Fruit fly (Drosophila melanogaster): ENCODE measurements around the gene Septin1.
A peak's percentile ranks its signal among the peaks of the same experiment; 100 is the strongest.

The Septin1 gene

dm6 chrX:21357810-21358671 lies at the start of gene Septin1:
Gene Septin1 (plus strand): TSS chrX:21358286.
- TF ChIP-seq jim (GFP tag; optimal IDR thresholded peaks at IDR 0.05) (no peak), Rel (GFP tag; optimal IDR thresholded peaks at IDR 0.05) (no peak), Rel (tag; optimal IDR thresholded peaks at IDR 0.05) (peak; percentile 25), dsf (GFP tag; optimal IDR thresholded peaks at IDR 0.05; ENCODE audit: borderline replicate concordance) (no peak), Mio (GFP tag; optimal IDR thresholded peaks at IDR 0.05) (no peak), Sp1 (GFP tag; optimal IDR thresholded peaks at IDR 0.05) (peak; percentile 27), Myc (optimal IDR thresholded peaks at IDR 0.05) (peak; percentile 31), sv (GFP tag; optimal IDR thresholded peaks at IDR 0.05) (no peak)

dm6 chrX:21315852-21316251 lies 42.2 kb upstream of the Septin1 start, which contains the start of gene Rpt6:
Gene Rpt6 (plus strand): TSS chrX:21316052.
- TF ChIP-seq dl (GFP tag; optimal IDR thresholded peaks at IDR 0.05; ENCODE audit: insufficient read depth in 1 of 2, partially characterized antibody in 2 of 2) (no peak), Abd-B (GFP tag; optimal IDR thresholded peaks at IDR 0.05) (no peak), CG9705 (GFP tag; optimal IDR thresholded peaks at IDR 0.05) (no peak), N (GFP tag; optimal IDR thresholded peaks at IDR 0.05) (no peak), Jra (GFP tag; optimal IDR thresholded peaks at IDR 0.05) (peak; percentile 11), sv (GFP tag; optimal IDR thresholded peaks at IDR 0.05) (no peak), jim (GFP tag; optimal IDR thresholded peaks at IDR 0.05) (no peak), lola (GFP tag; optimal IDR thresholded peaks at IDR 0.05) (no peak), ey (GFP tag; optimal IDR thresholded peaks at IDR 0.05) (no peak), Rel (GFP tag; optimal IDR thresholded peaks at IDR 0.05) (no peak), Rel (tag; optimal IDR thresholded peaks at IDR 0.05) (peak; percentile 0), h (GFP tag; optimal IDR thresholded peaks at IDR 0.05) (peak; percentile 5)

dm6 chrX:21317422-21317821 lies 40.7 kb upstream of the Septin1 start, which contains the start of gene CG1801:
Gene CG1801 (minus strand): TSS chrX:21317522.
- TF ChIP-seq Hr83 (GFP tag; optimal IDR thresholded peaks at IDR 0.05; ENCODE audit: poor library complexity, severe bottlenecking) (no peak), jim (GFP tag; optimal IDR thresholded peaks at IDR 0.05) (no peak), GATAd (GFP tag; optimal IDR thresholded peaks at IDR 0.05) (no peak), CG9705 (GFP tag; optimal IDR thresholded peaks at IDR 0.05) (no peak), dl (GFP tag; optimal IDR thresholded peaks at IDR 0.05; ENCODE audit: insufficient read depth in 1 of 2, partially characterized antibody in 2 of 2) (no peak), Vsx2 (GFP tag; optimal IDR thresholded peaks at IDR 0.05; ENCODE audit: partially characterized antibody) (no peak), foxo (GFP tag; optimal IDR thresholded peaks at IDR 0.05) (no peak), sv (GFP tag; optimal IDR thresholded peaks at IDR 0.05) (no peak)

- peak; percentile 32 for TF ChIP-seq Hr83 (GFP tag; optimal IDR thresholded peaks at IDR 0.05; ENCODE audit: poor library complexity, severe bottlenecking)
- peak; percentile 76 for TF ChIP-seq psq (GFP tag; optimal IDR thresholded peaks at IDR 0.05)
- TF ChIP-seq fru (GFP tag; optimal IDR thresholded peaks at IDR 0.05) = peak; percentile 85
- TF ChIP-seq h (GFP tag; optimal IDR thresholded peaks at IDR 0.05) = peak; percentile 80
- TF ChIP-seq Mio (GFP tag; optimal IDR thresholded peaks at IDR 0.05) = no peak
- TF ChIP-seq lola (GFP tag; optimal IDR thresholded peaks at IDR 0.05) = no peak
- TF ChIP-seq CG32264 (GFP tag; optimal IDR thresholded peaks at IDR 0.05) = peak; percentile 43
- no peak for TF ChIP-seq Hr78 (GFP tag; optimal IDR thresholded peaks at IDR 0.05)
- peak; percentile 92 for TF ChIP-seq woc (GFP tag; optimal IDR thresholded peaks at IDR 0.05)
- TF ChIP-seq dl (GFP tag; optimal IDR thresholded peaks at IDR 0.05; ENCODE audit: insufficient read depth in 1 of 2, partially characterized antibody in 2 of 2) = no peak
- TF ChIP-seq Dfd (GFP tag; optimal IDR thresholded peaks at IDR 0.05) = no peak
- TF ChIP-seq sv (GFP tag; optimal IDR thresholded peaks at IDR 0.05) = peak; percentile 83
- peak; percentile 23 for TF ChIP-seq sage (GFP tag; optimal IDR thresholded peaks at IDR 0.05)
- TF ChIP-seq Sp1 (GFP tag; optimal IDR thresholded peaks at IDR 0.05) = peak; percentile 87
- no peak for TF ChIP-seq Dif (GFP tag; optimal IDR thresholded peaks at IDR 0.05; ENCODE audit: partially characterized antibody)
- peak; percentile 71 for TF ChIP-seq Hnf4 (GFP tag; optimal IDR thresholded peaks at IDR 0.05)
- TF ChIP-seq usp (GFP tag; optimal IDR thresholded peaks at IDR 0.05) = no peak
- TF ChIP-seq dmrt93B (GFP tag; optimal IDR thresholded peaks at IDR 0.05) = peak; percentile 85
- no peak for TF ChIP-seq brk (GFP tag; optimal IDR thresholded peaks at IDR 0.05)
- no peak for TF ChIP-seq Vsx2 (GFP tag; optimal IDR thresholded peaks at IDR 0.05; ENCODE audit: partially characterized antibody)
- no peak for TF ChIP-seq pan (optimal IDR thresholded peaks at IDR 0.05)
- TF ChIP-seq Abd-B (GFP tag; optimal IDR thresholded peaks at IDR 0.05) = no peak
- no peak for TF ChIP-seq tai (GFP tag; optimal IDR thresholded peaks at IDR 0.05)
- no peak for TF ChIP-seq jim (GFP tag; optimal IDR thresholded peaks at IDR 0.05)
- no peak for TF ChIP-seq CrebA (GFP tag; optimal IDR thresholded peaks at IDR 0.05; ENCODE audit: borderline replicate concordance)
- peak; percentile 76 for TF ChIP-seq ey (GFP tag; optimal IDR thresholded peaks at IDR 0.05)
- TF ChIP-seq N (GFP tag; optimal IDR thresholded peaks at IDR 0.05) = no peak
- no peak for TF ChIP-seq GATAd (GFP tag; optimal IDR thresholded peaks at IDR 0.05)
- no peak for TF ChIP-seq dsf (GFP tag; optimal IDR thresholded peaks at IDR 0.05; ENCODE audit: borderline replicate concordance)
- peak in 1 of 2 experiments; percentile 85 for TF ChIP-seq foxo (GFP tag; optimal IDR thresholded peaks at IDR 0.05)
- TF ChIP-seq HLH106 (tag; optimal IDR thresholded peaks at IDR 0.05) = peak; percentile 88
- TF ChIP-seq br (GFP tag; optimal IDR thresholded peaks at IDR 0.05) = peak; percentile 61
- TF ChIP-seq Jra (GFP tag; optimal IDR thresholded peaks at IDR 0.05) = peak; percentile 50
- no peak for TF ChIP-seq Rel (GFP tag; optimal IDR thresholded peaks at IDR 0.05)
- TF ChIP-seq Rel (tag; optimal IDR thresholded peaks at IDR 0.05) = peak; percentile 56
- peak; percentile 82 for TF ChIP-seq OdsH (GFP tag; optimal IDR thresholded peaks at IDR 0.05)
Measured at dm6 chrX:21319202-21319772, 38.8 kb upstream of the Septin1 start, which contains the start of the genes SLIRP1 and anox. Gene SLIRP1 (minus strand): TSS chrX:21319296. Gene anox (minus strand): TSS chrX:21319296.

Measured in whole organism, wandering third instar larva.